Fruit fly (Drosophila melanogaster) whole organism, embryonic: ENCODE results near the gene CG17816.

ENCODE experiments used
- CG1024 ChIP-seq: fragments of 200-800 bp; sonication (Bioruptor generic); IDR thresholded peaks from 2 replicates; pipeline ENCODE4 v1.3.6; 2022; ENCODE audit warnings: missing biosample characterization, missing genetic modification characterization
- CG10267 ChIP-seq: fragments of 200-800 bp; sonication (Bioruptor generic); optimal IDR thresholded peaks from 2 replicates; lab custom pipeline; 2018; ENCODE audit warnings: missing biosample characterization, mild to moderate bottlenecking, missing genetic modification characterization, moderate library complexity
- CG11504 ChIP-seq: fragments of 200-800 bp; sonication (Bioruptor generic); optimal IDR thresholded peaks from 3 replicates; lab custom pipeline; 2019; ENCODE audit warnings: missing biosample characterization, mild to moderate bottlenecking, missing genetic modification characterization, moderate library complexity
- CG12744 ChIP-seq: fragments of 200-800 bp; sonication (Bioruptor generic); optimal IDR thresholded peaks from 2 replicates; lab custom pipeline; 2016; ENCODE audit warnings: missing biosample characterization, missing genetic modification characterization
- CG15514 ChIP-seq: fragments of 200-800 bp; sonication (Bioruptor generic); optimal IDR thresholded peaks from 3 replicates; lab custom pipeline; 2017; ENCODE audit warnings: missing biosample characterization, missing genetic modification characterization, mild to moderate bottlenecking, moderate library complexity, missing genetic modification reagents
- CG16813 ChIP-seq: fragments of 200-800 bp; sonication (Bioruptor generic); IDR thresholded peaks from 3 replicates; pipeline ENCODE4 v1.3.6; 2022; ENCODE audit warnings: missing biosample characterization, missing genetic modification characterization; ENCODE audit not compliant: partially characterized antibody
- CG17186 ChIP-seq: fragments of 200-800 bp; sonication (Bioruptor generic); optimal IDR thresholded peaks from 3 replicates; lab custom pipeline; 2017; ENCODE audit warnings: missing biosample characterization, missing genetic modification reagents, missing genetic modification characterization
- CG2116 ChIP-seq: fragments of 200-800 bp; sonication (Bioruptor generic); optimal IDR thresholded peaks from 3 replicates; lab custom pipeline; 2018; ENCODE audit warnings: missing biosample characterization, mild to moderate bottlenecking, missing genetic modification characterization
- CG30020 ChIP-seq: fragments of 200-800 bp; optimal IDR thresholded peaks from 2 replicates; lab custom pipeline; 2019; ENCODE audit warnings: missing biosample characterization, mild to moderate bottlenecking, missing genetic modification characterization, moderate library complexity
- CG31224 ChIP-seq: fragments of 200-800 bp; sonication (Bioruptor generic); IDR thresholded peaks from 2 replicates; pipeline ENCODE4 v1.3.6; 2022; ENCODE audit warnings: missing biosample characterization, missing genetic modification characterization
- CG3847 ChIP-seq: fragments of 200-800 bp; sonication (Bioruptor generic); IDR thresholded peaks from 2 replicates; pipeline ENCODE4 v1.3.6; 2022; ENCODE audit warnings: missing biosample characterization, missing genetic modification characterization
- CG6175 ChIP-seq: fragments of 200-800 bp; sonication (Bioruptor generic); IDR thresholded peaks from 3 replicates; pipeline ENCODE4 v1.3.6; 2022; ENCODE audit warnings: missing biosample characterization, missing genetic modification characterization
- CG6813 ChIP-seq: fragments of 200-800 bp; sonication (Bioruptor generic); optimal IDR thresholded peaks from 2 replicates; lab custom pipeline; 2017; ENCODE audit warnings: missing biosample characterization, missing genetic modification characterization, mild to moderate bottlenecking, moderate library complexity, missing genetic modification reagents
- CG9876 ChIP-seq: fragments of 200-800 bp; sonication (Bioruptor generic); optimal IDR thresholded peaks from 2 replicates; lab custom pipeline; 2016; ENCODE audit warnings: missing biosample characterization, missing genetic modification characterization
- CG9932 ChIP-seq: fragments of 200-800 bp; sonication (Bioruptor generic); IDR thresholded peaks from 2 replicates; pipeline ENCODE4 v1.3.6; 2022; ENCODE audit warnings: missing biosample characterization, missing genetic modification characterization
- CTCF ChIP-seq: fragments of 200-800 bp; sonication (Bioruptor generic); optimal IDR thresholded peaks from 2 replicates; lab custom pipeline; 2017; ENCODE audit warnings: missing biosample characterization, mild to moderate bottlenecking, missing genetic modification characterization, moderate library complexity
- Dll ChIP-seq: fragments of 200-800 bp; sonication (Bioruptor generic); IDR thresholded peaks from 4 replicates; pipeline ENCODE4 v1.3.6; 2022; ENCODE audit warnings: missing biosample characterization, missing genetic modification characterization; ENCODE audit not compliant: partially characterized antibody
- Doc2 ChIP-seq: fragments of 200-800 bp; sonication (Bioruptor generic); IDR thresholded peaks from 2 replicates; pipeline ENCODE4 v1.3.6; 2022; ENCODE audit warnings: missing biosample characterization, missing genetic modification characterization
- Doc3 ChIP-seq: fragments of 200-800 bp; sonication (Bioruptor generic); IDR thresholded peaks from 3 replicates; pipeline ENCODE4 v1.3.6; 2022; ENCODE audit warnings: missing biosample characterization, missing genetic modification characterization; ENCODE audit not compliant: partially characterized antibody
- Dref ChIP-seq: fragments of 200-800 bp; sonication (Bioruptor generic); IDR thresholded peaks from 2 replicates; pipeline ENCODE4 v1.3.6; 2022; ENCODE audit warnings: missing biosample characterization, missing genetic modification characterization
- Eip74EF ChIP-seq, 2 experiments: fragments of 200-800 bp in 1 of 2; fragments of >200 bp in 1 of 2; sonication (Bioruptor generic) in 1 of 2; optimal IDR thresholded peaks; 2 replicates each; lab custom pipeline; 2017 to 2019; ENCODE audit warnings: missing biosample characterization in 2 of 2, missing genetic modification characterization in 2 of 2, mild to moderate bottlenecking in 1 of 2, moderate library complexity in 1 of 2
- Gug ChIP-seq: fragments of 200-800 bp; sonication (Bioruptor generic); IDR thresholded peaks from 4 replicates; pipeline ENCODE4 v1.3.6; 2022; ENCODE audit warnings: missing biosample characterization, missing genetic modification characterization
- HmgZ ChIP-seq: fragments of 200-800 bp; sonication (Bioruptor generic); optimal IDR thresholded peaks from 2 replicates; lab custom pipeline; 2018; ENCODE audit warnings: missing biosample characterization, mild to moderate bottlenecking, missing genetic modification characterization
- Mrtf ChIP-seq: fragments of 200-800 bp; sonication (Bioruptor generic); IDR thresholded peaks from 3 replicates; pipeline ENCODE4 v1.3.6; 2022; ENCODE audit warnings: missing biosample characterization, missing genetic modification characterization
- NK7.1 ChIP-seq: fragments of 200-800 bp; sonication (Bioruptor generic); optimal IDR thresholded peaks from 3 replicates; lab custom pipeline; 2016; ENCODE audit warnings: missing biosample characterization, missing genetic modification characterization
- Nf-YB ChIP-seq: fragments of 200-800 bp; sonication (Bioruptor generic); optimal IDR thresholded peaks from 3 replicates; lab custom pipeline; 2019; ENCODE audit warnings: missing biosample characterization, mild to moderate bottlenecking, missing genetic modification characterization, moderate library complexity
- Opbp ChIP-seq: fragments of 200-800 bp; sonication (Bioruptor generic); IDR thresholded peaks from 3 replicates; pipeline ENCODE4 v1.3.6; 2022; ENCODE audit warnings: missing biosample characterization, missing genetic modification characterization; ENCODE audit not compliant: partially characterized antibody
- Sin3A ChIP-seq: fragments of >200 bp; optimal IDR thresholded peaks from 2 replicates; lab custom pipeline; 2018
- Trl ChIP-seq, 3 experiments: fragments of >200 bp in 2 of 3; fragments of 200-800 bp in 1 of 3; sonication (Bioruptor generic) in 1 of 3; optimal IDR thresholded peaks; 2 replicates in 1 of 3; 3 replicates in 2 of 3; lab custom pipeline; 2016 to 2017; ENCODE audit warnings: missing biosample characterization in 1 of 3, missing genetic modification characterization in 1 of 3
- YL-1 ChIP-seq: fragments of 200-800 bp; sonication (Bioruptor generic); optimal IDR thresholded peaks from 3 replicates; lab custom pipeline; 2017; ENCODE audit warnings: missing biosample characterization, mild to moderate bottlenecking, missing genetic modification characterization
- amos ChIP-seq: fragments of 200-800 bp; sonication (Bioruptor generic); IDR thresholded peaks from 2 replicates; pipeline ENCODE4 v1.3.6; 2022; ENCODE audit warnings: missing biosample characterization, missing genetic modification characterization; ENCODE audit not compliant: partially characterized antibody
- chinmo ChIP-seq: fragments of 200-800 bp; sonication (Bioruptor generic); IDR thresholded peaks from 4 replicates; pipeline ENCODE4 v1.3.6; 2022; ENCODE audit warnings: missing biosample characterization, missing genetic modification characterization; ENCODE audit not compliant: partially characterized antibody
- crp ChIP-seq, 2 experiments: fragments of 200-800 bp; sonication (Bioruptor generic); optimal IDR thresholded peaks; 2 replicates in 1 of 2; 3 replicates in 1 of 2; lab custom pipeline; 2017; ENCODE audit warnings: missing biosample characterization in 2 of 2, missing genetic modification characterization in 2 of 2, mild to moderate bottlenecking in 1 of 2, moderate library complexity in 1 of 2
- dm ChIP-seq: fragments of 200-800 bp; sonication (Bioruptor generic); optimal IDR thresholded peaks from 3 replicates; lab custom pipeline; 2016; ENCODE audit warnings: missing biosample characterization, missing genetic modification characterization
- dysf ChIP-seq: fragments of 200-800 bp; sonication (Bioruptor generic); IDR thresholded peaks from 3 replicates; pipeline ENCODE4 v1.3.6; 2022; ENCODE audit warnings: missing biosample characterization, missing genetic modification characterization
- gfzf ChIP-seq: fragments of 200-800 bp; sonication (Bioruptor generic); optimal IDR thresholded peaks from 2 replicates; lab custom pipeline; 2016; ENCODE audit warnings: missing biosample characterization, mild to moderate bottlenecking, missing genetic modification characterization, moderate library complexity
- hb ChIP-seq: fragments of 200-800 bp; sonication (Bioruptor generic); IDR thresholded peaks from 3 replicates; pipeline ENCODE4 v1.3.6; 2022; ENCODE audit warnings: missing biosample characterization, missing genetic modification characterization; ENCODE audit not compliant: partially characterized antibody
- hbn ChIP-seq: fragments of 200-800 bp; sonication (Bioruptor generic); IDR thresholded peaks from 2 replicates; pipeline ENCODE4 v1.3.6; 2022; ENCODE audit warnings: missing biosample characterization, missing genetic modification characterization; ENCODE audit not compliant: partially characterized antibody
- inv ChIP-seq: fragments of 200-800 bp; sonication (Bioruptor generic); IDR thresholded peaks from 2 replicates; pipeline ENCODE4 v1.3.6; 2022; ENCODE audit warnings: missing biosample characterization, missing genetic modification characterization; ENCODE audit not compliant: partially characterized antibody
- jumu ChIP-seq: fragments of 200-800 bp; sonication (Bioruptor generic); optimal IDR thresholded peaks from 3 replicates; lab custom pipeline; 2016; ENCODE audit warnings: missing biosample characterization, missing genetic modification characterization
- mam ChIP-seq: fragments of 200-800 bp; sonication (Bioruptor generic); optimal IDR thresholded peaks from 3 replicates; lab custom pipeline; 2016; ENCODE audit warnings: missing biosample characterization, missing genetic modification characterization
- nerfin-2 ChIP-seq: fragments of 200-800 bp; sonication (Bioruptor generic); IDR thresholded peaks from 2 replicates; pipeline ENCODE4 v1.3.6; 2022; ENCODE audit warnings: missing biosample characterization, missing genetic modification characterization; ENCODE audit not compliant: partially characterized antibody
- nmo ChIP-seq: fragments of 200-800 bp; sonication (Bioruptor generic); optimal IDR thresholded peaks from 2 replicates; lab custom pipeline; 2018; ENCODE audit warnings: missing biosample characterization, mild to moderate bottlenecking, missing genetic modification characterization, moderate library complexity
- prd ChIP-seq, 3 experiments: fragments of >200 bp in 2 of 3; fragments of 200-800 bp in 1 of 3; sonication (Bioruptor generic) in 1 of 3; optimal IDR thresholded peaks in 2 of 3; IDR thresholded peaks in 1 of 3; 2 replicates in 2 of 3; 3 replicates in 1 of 3; pipeline versions ENCODE4 v1.3.6 to Lab custom; 2017 to 2022; ENCODE audit warnings: missing biosample characterization in 1 of 3, missing genetic modification characterization in 1 of 3
- row ChIP-seq: fragments of 200-800 bp; sonication (Bioruptor generic); IDR thresholded peaks from 3 replicates; pipeline ENCODE4 v1.3.6; 2022; ENCODE audit warnings: missing biosample characterization, missing genetic modification characterization
- tna ChIP-seq: fragments of 200-800 bp; sonication (Bioruptor generic); IDR thresholded peaks from 2 replicates; pipeline ENCODE4 v1.3.6; 2022; ENCODE audit warnings: missing biosample characterization, missing genetic modification characterization; ENCODE audit not compliant: partially characterized antibody
- zen2 ChIP-seq: fragments of 200-800 bp; sonication (Bioruptor generic); IDR thresholded peaks from 3 replicates; pipeline ENCODE4 v1.3.6; 2022; ENCODE audit warnings: missing biosample characterization, missing genetic modification characterization; ENCODE audit not compliant: partially characterized antibody
- zfh1 ChIP-seq: fragments of 200-800 bp; sonication (Bioruptor generic); IDR thresholded peaks from 3 replicates; pipeline ENCODE4 v1.3.6; 2022; ENCODE audit warnings: missing biosample characterization, missing genetic modification characterization

CG17816 gene

dm6 chr3R:7920196-7920595 lies 33.7 kb upstream of the CG17816 start, which contains the start of the genes CG10445 and lds (continued):
- peak; percentile 72; the same call in 1 of the 3 replicates for TF ChIP-seq CG6175 (GFP tag; lab: Robert Waterston, UW)
- peak; percentile 47 for TF ChIP-seq CG9932 (GFP tag; lab: Robert Waterston, UW)
- TF ChIP-seq nerfin-2 (GFP tag; lab: Robert Waterston, UW): peak; percentile 94
- no peak for TF ChIP-seq prd (optimal IDR thresholded peaks at IDR 0.05; lab: Kevin White, UChicago)
- peak; percentile 56; the same call in 2 of the 3 replicates for TF ChIP-seq prd (GFP tag; IDR thresholded peaks at IDR 0.05; lab: Robert Waterston, UW)
- TF ChIP-seq Opbp: peak; percentile 91
- peak; percentile 89 for TF ChIP-seq tna (GFP tag; lab: Robert Waterston, UW)
- no peak for TF ChIP-seq CG31224
- TF ChIP-seq row (GFP tag; lab: Robert Waterston, UW): peak; percentile 76
- no peak for TF ChIP-seq dysf (GFP tag; lab: Robert Waterston, UW)
- peak; percentile 93 for TF ChIP-seq CG2116
- TF ChIP-seq Dll (GFP tag; lab: Robert Waterston, UW): peak; percentile 87
- no peak for TF ChIP-seq Mrtf (GFP tag; lab: Robert Waterston, UW)
- TF ChIP-seq CG30020 (tag; lab: Kevin White, UChicago): peak; percentile 87
- TF ChIP-seq CG15514 (GFP tag; lab: Kevin White, UChicago): peak; percentile 57
- TF ChIP-seq HmgZ: peak; percentile 27
- no peak for TF ChIP-seq CG1024 (GFP tag; lab: Robert Waterston, UW)
- TF ChIP-seq CG10267: peak; percentile 50
- TF ChIP-seq amos: peak; percentile 84
- TF ChIP-seq CG16813 (GFP tag; lab: Robert Waterston, UW): peak; percentile 88
- TF ChIP-seq YL-1 (GFP tag; lab: Kevin White, UChicago): peak; percentile 29
- TF ChIP-seq NK7.1: no peak
- TF ChIP-seq Trl (optimal IDR thresholded peaks at IDR 0.05; lab: Kevin White, UChicago): no peak
- peak; percentile 5 for TF ChIP-seq Trl (GFP tag; optimal IDR thresholded peaks at IDR 0.05; lab: Kevin White, UChicago)
- peak; percentile 92 for TF ChIP-seq Dref (GFP tag; lab: Robert Waterston, UW)
- TF ChIP-seq nmo (GFP tag; lab: Kevin White, UChicago): peak; percentile 57
- TF ChIP-seq CG17186: peak; percentile 79
- TF ChIP-seq gfzf (GFP tag; lab: Kevin White, UChicago): peak; percentile 48
- TF ChIP-seq zfh1 (GFP tag; lab: Robert Waterston, UW): 0 out of 3 replicates have a peak, but pooled peaks have one; percentile 25
- no peak for TF ChIP-seq CG9876 (GFP tag; lab: Kevin White, UChicago)
- TF ChIP-seq chinmo: peak; percentile 68; the same call in 1 of the 4 replicates
- TF ChIP-seq Eip74EF (GFP tag; optimal IDR thresholded peaks at IDR 0.05; lab: Kevin White, UChicago): no peak
- peak; percentile 70 for TF ChIP-seq dm
- TF ChIP-seq inv (GFP tag; lab: Robert Waterston, UW): peak; percentile 73
- no peak for TF ChIP-seq Nf-YB (GFP tag; lab: Kevin White, UChicago)
- TF ChIP-seq mam (GFP tag; lab: Kevin White, UChicago): peak; percentile 48
- no peak for TF ChIP-seq CG6813 (GFP tag; lab: Kevin White, UChicago)
- peak; percentile 71 for TF ChIP-seq zen2 (GFP tag; lab: Robert Waterston, UW)
- TF ChIP-seq CG12744 (GFP tag; lab: Kevin White, UChicago): no peak
- TF ChIP-seq Doc3 (GFP tag; lab: Robert Waterston, UW): peak; percentile 84
- peak; percentile 79 for TF ChIP-seq hbn (GFP tag; lab: Robert Waterston, UW)
- TF ChIP-seq CTCF (GFP tag; lab: Kevin White, UChicago): peak; percentile 33
- peak; percentile 75 for TF ChIP-seq Sin3A (lab: Kevin White, UChicago)
- peak; percentile 48; the same call in 1 of the 4 replicates for TF ChIP-seq Gug
- TF ChIP-seq crp (GFP tag; optimal IDR thresholded peaks at IDR 0.05; lab: Kevin White, UChicago): peak in 1 of 2 experiments; percentile 52
- TF ChIP-seq Doc2 (GFP tag; lab: Robert Waterston, UW): no peak
- TF ChIP-seq CG11504 (tag; lab: Kevin White, UChicago): no peak
- peak; percentile 67 for TF ChIP-seq jumu (GFP tag; lab: Kevin White, UChicago)
- peak; percentile 95 for TF ChIP-seq hb (GFP tag; lab: Robert Waterston, UW)
- TF ChIP-seq CG3847 (GFP tag; lab: Robert Waterston, UW): peak; percentile 60
